Fruit fly (Drosophila melanogaster): Measurements from ENCODE around the gene CG3698.

The CG3698 gene

DNA sequence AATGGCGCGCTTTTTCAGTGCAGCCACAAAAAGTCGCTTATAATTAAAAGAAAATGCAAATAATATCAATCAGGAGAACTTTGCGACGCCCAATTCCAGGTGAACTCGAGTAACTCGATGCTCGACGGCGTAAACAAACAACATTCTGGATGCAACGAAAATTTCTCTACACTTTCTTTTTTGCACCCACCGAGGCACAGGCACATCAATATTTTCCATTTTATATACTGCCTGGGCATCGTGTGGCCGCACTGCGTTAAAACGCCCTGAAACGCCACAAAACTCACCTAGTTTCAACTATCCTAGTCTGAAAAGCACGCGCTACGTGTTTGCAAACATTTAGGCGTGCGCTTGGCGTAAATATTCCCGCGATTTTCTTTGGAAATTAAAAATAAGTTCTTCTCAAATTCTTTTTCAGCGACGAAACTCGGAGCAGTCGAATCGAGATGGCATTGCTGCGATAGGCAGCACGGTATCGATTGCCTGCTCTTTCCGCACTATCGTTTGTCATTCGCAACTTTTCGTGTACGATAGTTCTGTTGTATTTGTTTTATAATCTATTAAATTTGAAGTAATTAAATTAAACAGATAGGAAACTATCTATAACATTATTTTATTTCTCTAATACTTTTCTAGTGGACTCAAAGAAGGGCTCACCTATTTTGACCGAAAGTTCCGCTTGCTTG is 12.3 kb downstream of the CG3698 start, which contains the start of gene Pcif1 (continued):
- TF ChIP-seq sd (tag; optimal IDR thresholded peaks at IDR 0.05), result no peak
- peak; percentile 99 for TF ChIP-seq Opbp (GFP tag; IDR thresholded peaks at IDR 0.05; ENCODE audit: partially characterized antibody)
- TF ChIP-seq luna (GFP tag; optimal IDR thresholded peaks at IDR 0.05), result no peak
- TF ChIP-seq trh (GFP tag; optimal IDR thresholded peaks at IDR 0.05), result no peak
- TF ChIP-seq dpn (GFP tag; optimal IDR thresholded peaks at IDR 0.05), result peak in 1 of 2 experiments; percentile 5
- peak; percentile 7 for TF ChIP-seq caup (GFP tag; optimal IDR thresholded peaks at IDR 0.05; ENCODE audit: severe bottlenecking)
- TF ChIP-seq pzg (GFP tag; optimal IDR thresholded peaks at IDR 0.05), result peak; percentile 81
- TF ChIP-seq BtbVII (GFP tag; optimal IDR thresholded peaks at IDR 0.05), result no peak
- TF ChIP-seq NfI (GFP tag; optimal IDR thresholded peaks at IDR 0.05), result no peak
- TF ChIP-seq CG12769 (tag; optimal IDR thresholded peaks at IDR 0.05), result no peak
- peak; percentile 99 for TF ChIP-seq inv (GFP tag; IDR thresholded peaks at IDR 0.05; ENCODE audit: partially characterized antibody)
- no peak for TF ChIP-seq NC2β (GFP tag; optimal IDR thresholded peaks at IDR 0.05)
- TF ChIP-seq Hmx (GFP tag; optimal IDR thresholded peaks at IDR 0.05), result no peak
- TF ChIP-seq CG7987 (GFP tag; optimal IDR thresholded peaks at IDR 0.05), result peak; percentile 30
- peak; percentile 98 for TF ChIP-seq Doc3 (GFP tag; IDR thresholded peaks at IDR 0.05; ENCODE audit: partially characterized antibody)
- TF ChIP-seq CG12299 (tag; optimal IDR thresholded peaks at IDR 0.05), result peak; percentile 4
- no peak for TF ChIP-seq ham (GFP tag; IDR thresholded peaks at IDR 0.05)
- TF ChIP-seq CG8359 (GFP tag; optimal IDR thresholded peaks at IDR 0.05; ENCODE audit: borderline replicate concordance), result no peak
- no peak for TF ChIP-seq CG9817 (tag; optimal IDR thresholded peaks at IDR 0.05)
- peak; percentile 98 for TF ChIP-seq hb (GFP tag; IDR thresholded peaks at IDR 0.05; ENCODE audit: partially characterized antibody)
- TF ChIP-seq CG12391 (tag; optimal IDR thresholded peaks at IDR 0.05), result peak; percentile 11
- peak; percentile 99 for TF ChIP-seq knrl (GFP tag; IDR thresholded peaks at IDR 0.05; ENCODE audit: partially characterized antibody)
- TF ChIP-seq CG17568 (GFP tag; optimal IDR thresholded peaks at IDR 0.05), result peak; percentile 28
- TF ChIP-seq pros (GFP tag; optimal IDR thresholded peaks at IDR 0.05), result no peak
- TF ChIP-seq Meics (GFP tag; optimal IDR thresholded peaks at IDR 0.05), result no peak
- TF ChIP-seq HLH4C (GFP tag; IDR thresholded peaks at IDR 0.05; ENCODE audit: partially characterized antibody), result peak; percentile 98
- no peak for TF ChIP-seq pb (GFP tag; optimal IDR thresholded peaks at IDR 0.05)
- TF ChIP-seq chm (GFP tag; IDR thresholded peaks at IDR 0.05), result peak; percentile 37; the same call in 1 of the 2 replicates
- no peak for TF ChIP-seq CG31441 (GFP tag; IDR thresholded peaks at IDR 0.05)
- TF ChIP-seq z (GFP tag; IDR thresholded peaks at IDR 0.05), result no peak
- TF ChIP-seq CG14441 (GFP tag; IDR thresholded peaks at IDR 0.05), result peak; percentile 28; the same call in 1 of the 2 replicates
- TF ChIP-seq CG4404 (GFP tag; IDR thresholded peaks at IDR 0.05), result no peak
- TF ChIP-seq Bteb2 (GFP tag; optimal IDR thresholded peaks at IDR 0.05), result no peak
- no peak for TF ChIP-seq ranshi (GFP tag; IDR thresholded peaks at IDR 0.05)
- TF ChIP-seq en (GFP tag; optimal IDR thresholded peaks at IDR 0.05), result no peak
- peak; percentile 100 for TF ChIP-seq CG6791 (GFP tag; IDR thresholded peaks at IDR 0.05; ENCODE audit: partially characterized antibody)
- no peak for TF ChIP-seq NK7.1 (GFP tag; optimal IDR thresholded peaks at IDR 0.05)
- TF ChIP-seq CG15269 (tag; optimal IDR thresholded peaks at IDR 0.05), result no peak
- peak; percentile 99 for TF ChIP-seq CG7963 (GFP tag; IDR thresholded peaks at IDR 0.05; ENCODE audit: partially characterized antibody)
- no peak for TF ChIP-seq CG2889 (GFP tag; IDR thresholded peaks at IDR 0.05)
- TF ChIP-seq CG34376 (GFP tag; optimal IDR thresholded peaks at IDR 0.05), result peak; percentile 32
- TF ChIP-seq MESR4 (GFP tag; optimal IDR thresholded peaks at IDR 0.05), result peak; percentile 90
- TF ChIP-seq trem (tag; optimal IDR thresholded peaks at IDR 0.05), result peak; percentile 67
- TF ChIP-seq CG6272 (GFP tag; IDR thresholded peaks at IDR 0.05), result peak; percentile 62
- no peak for TF ChIP-seq seq (GFP tag; IDR thresholded peaks at IDR 0.05)
- TF ChIP-seq slp2 (GFP tag; optimal IDR thresholded peaks at IDR 0.05), result no peak
- TF ChIP-seq CG7271 (tag; optimal IDR thresholded peaks at IDR 0.05), result peak; percentile 65
- peak; percentile 80 for TF ChIP-seq CG9932 (GFP tag; IDR thresholded peaks at IDR 0.05)
- no peak for TF ChIP-seq fru (optimal IDR thresholded peaks at IDR 0.05)

Data from whole organism, embryonic.